Worm (Caenorhabditis elegans) whole organism, young adult: ENCODE measurements around the gene C02B10.3.
A peak's percentile ranks its signal among the peaks of the same experiment; 100 is the strongest.

ENCODE experiments used
- B0261.1 ChIP-seq: sonication (generic microtip); optimal IDR thresholded peaks from 2 replicates; lab custom pipeline; 2016; ENCODE audit warnings: mild to moderate bottlenecking, missing genetic modification characterization, moderate library complexity, missing compliant biosample characterization
- F10E7.11 ChIP-seq: sonication (generic microtip); optimal IDR thresholded peaks from 2 replicates; lab custom pipeline; 2017; ENCODE audit warnings: mild to moderate bottlenecking, missing genetic modification characterization, moderate library complexity, missing compliant biosample characterization
- F33H1.4 ChIP-seq: fragments of 200-800 bp; sonication (Bioruptor generic); IDR thresholded peaks from 2 replicates; pipeline ENCODE4 v1.3.6; 2022; ENCODE audit warnings: missing genetic modification reagents, missing genetic modification characterization, missing compliant biosample characterization
- F37B4.10 ChIP-seq: fragments of 200-800 bp; sonication (Bioruptor generic); IDR thresholded peaks from 2 replicates; pipeline ENCODE4 v1.3.6; 2022; ENCODE audit warnings: missing genetic modification characterization, missing compliant biosample characterization
- F39B2.1 ChIP-seq: fragments of 200-800 bp; sonication (Bioruptor generic); IDR thresholded peaks from 2 replicates; pipeline ENCODE4 v1.3.6; 2022; ENCODE audit warnings: missing genetic modification reagents, missing genetic modification characterization, missing compliant biosample characterization
- F52B5.7 ChIP-seq: sonication (generic microtip); optimal IDR thresholded peaks from 2 replicates; lab custom pipeline; 2016; ENCODE audit warnings: mild to moderate bottlenecking, missing genetic modification characterization, missing compliant biosample characterization
- F55B11.4 ChIP-seq: sonication (generic microtip); optimal IDR thresholded peaks from 2 replicates; lab custom pipeline; 2016; ENCODE audit warnings: missing compliant biosample characterization, missing genetic modification characterization, borderline replicate concordance; ENCODE audit not compliant: insufficient read depth
- K11D2.4 ChIP-seq: fragments of 200-800 bp; sonication (Bioruptor generic); IDR thresholded peaks from 2 replicates; pipeline ENCODE4 v1.3.6; 2022; ENCODE audit warnings: missing genetic modification reagents, missing genetic modification characterization, missing compliant biosample characterization
- Y53F4B.3 ChIP-seq: fragments of 200-800 bp; sonication (Bioruptor generic); IDR thresholded peaks from 2 replicates; pipeline ENCODE4 v1.3.6; 2022; ENCODE audit warnings: missing genetic modification reagents, missing genetic modification characterization, missing compliant biosample characterization
- Y67H2A.10 ChIP-seq: fragments of 200-800 bp; sonication (Bioruptor generic); conservative IDR thresholded peaks from 2 replicates; pipeline ENCODE4 v1.3.6; 2022; ENCODE audit warnings: missing genetic modification reagents, missing genetic modification characterization, missing compliant biosample characterization
- Y79H2A.3 ChIP-seq: fragments of 200-800 bp; sonication (Bioruptor generic); conservative IDR thresholded peaks from 2 replicates; pipeline ENCODE4 v1.3.6; 2022; ENCODE audit warnings: missing genetic modification reagents, missing genetic modification characterization, missing compliant biosample characterization
- Y95B8A.8 ChIP-seq: fragments of 200-800 bp; sonication (Bioruptor generic); IDR thresholded peaks from 2 replicates; pipeline ENCODE4 v1.3.6; 2022; ENCODE audit warnings: missing genetic modification reagents, missing genetic modification characterization, missing compliant biosample characterization
- akir-1 ChIP-seq: fragments of 200-800 bp; sonication (Bioruptor generic); optimal IDR thresholded peaks from 2 replicates; lab custom pipeline; 2018; ENCODE audit warnings: mild to moderate bottlenecking, missing genetic modification characterization, moderate library complexity, missing compliant biosample characterization
- athp-1 ChIP-seq: sonication (generic microtip); optimal IDR thresholded peaks from 2 replicates; lab custom pipeline; 2017; ENCODE audit warnings: mild to moderate bottlenecking, missing genetic modification characterization, missing compliant biosample characterization
- bed-1 ChIP-seq: fragments of 200-800 bp; sonication (Bioruptor generic); IDR thresholded peaks from 2 replicates; pipeline ENCODE4 v1.3.6; 2022; ENCODE audit warnings: missing genetic modification reagents, missing genetic modification characterization, missing compliant biosample characterization
- bed-2 ChIP-seq: fragments of 200-800 bp; sonication (Bioruptor generic); IDR thresholded peaks from 2 replicates; pipeline ENCODE4 v1.3.6; 2022; ENCODE audit warnings: missing genetic modification reagents, missing genetic modification characterization, missing compliant biosample characterization
- ccch-3 ChIP-seq: fragments of 200-800 bp; sonication (Bioruptor generic); optimal IDR thresholded peaks from 2 replicates; lab custom pipeline; 2018; ENCODE audit warnings: mild to moderate bottlenecking, missing genetic modification characterization, missing compliant biosample characterization
- cebp-1 ChIP-seq, 2 experiments: fragments of 200-800 bp in 1 of 2; sonication (Bioruptor generic) in 1 of 2; sonication (generic microtip) in 1 of 2; IDR thresholded peaks in 1 of 2; optimal IDR thresholded peaks in 1 of 2; 2 replicates each; pipeline versions ENCODE4 v1.3.6 to Lab custom; 2017 to 2022; ENCODE audit warnings: missing compliant biosample characterization in 2 of 2, missing genetic modification characterization in 2 of 2, mild to moderate bottlenecking in 1 of 2, missing genetic modification reagents in 1 of 2, moderate library complexity in 1 of 2
- ceh-100 ChIP-seq: fragments of 200-800 bp; sonication (Bioruptor generic); IDR thresholded peaks from 2 replicates; pipeline ENCODE4 v1.3.6; 2022; ENCODE audit warnings: missing genetic modification reagents, missing genetic modification characterization, missing compliant biosample characterization
- ceh-40 ChIP-seq: fragments of 200-800 bp; sonication (Bioruptor generic); IDR thresholded peaks from 2 replicates; pipeline ENCODE4 v1.3.6; 2022; ENCODE audit warnings: missing genetic modification characterization, missing compliant biosample characterization
- ceh-79 ChIP-seq: sonication (generic microtip); optimal IDR thresholded peaks from 2 replicates; lab custom pipeline; 2017; ENCODE audit warnings: mild to moderate bottlenecking, missing genetic modification characterization, missing compliant biosample characterization
- ceh-91 ChIP-seq: fragments of 200-800 bp; sonication (Bioruptor generic); IDR thresholded peaks from 2 replicates; pipeline ENCODE4 v1.3.6; 2022; ENCODE audit warnings: missing genetic modification reagents, missing genetic modification characterization, missing compliant biosample characterization
- chd-7 ChIP-seq: sonication (generic microtip); optimal IDR thresholded peaks from 2 replicates; lab custom pipeline; 2016; ENCODE audit warnings: mild to moderate bottlenecking, missing genetic modification characterization, moderate library complexity, missing compliant biosample characterization
- dpl-1 ChIP-seq: fragments of 150-350 bp; optimal IDR thresholded peaks from 2 replicates; lab custom pipeline; 2014; ENCODE audit warnings: missing biosample characterization, missing genetic modification reagents, missing genetic modification characterization
- egrh-3 ChIP-seq: fragments of 200-800 bp; sonication (Bioruptor generic); IDR thresholded peaks from 2 replicates; pipeline ENCODE4 v1.3.6; 2022; ENCODE audit warnings: missing genetic modification reagents, missing genetic modification characterization, missing compliant biosample characterization
- ekl-4 ChIP-seq: fragments of 200-800 bp; sonication (Bioruptor generic); IDR thresholded peaks from 2 replicates; pipeline ENCODE4 v1.3.6; 2022; ENCODE audit warnings: missing genetic modification reagents, missing genetic modification characterization, missing compliant biosample characterization
- fkh-3 ChIP-seq: sonication (generic microtip); optimal IDR thresholded peaks from 2 replicates; lab custom pipeline; 2016; ENCODE audit warnings: mild to moderate bottlenecking, missing genetic modification characterization, missing compliant biosample characterization
- him-1 ChIP-seq: sonication (generic microtip); optimal IDR thresholded peaks from 2 replicates; lab custom pipeline; 2016; ENCODE audit warnings: missing genotype, missing genetic modification reagents, missing genetic modification characterization, missing compliant biosample characterization
- hmg-20 ChIP-seq: fragments of 200-800 bp; sonication (Bioruptor generic); IDR thresholded peaks from 2 replicates; pipeline ENCODE4 v1.3.6; 2022; ENCODE audit warnings: missing genetic modification reagents, missing genetic modification characterization, missing compliant biosample characterization
- hrde-1 ChIP-seq: sonication (generic microtip); optimal IDR thresholded peaks from 2 replicates; lab custom pipeline; 2016; ENCODE audit warnings: missing genetic modification characterization, mild to moderate bottlenecking, missing compliant biosample characterization, moderate library complexity, missing genotype, missing genetic modification reagents, borderline replicate concordance
- lag-1 ChIP-seq: fragments of 200-800 bp; sonication (Bioruptor generic); IDR thresholded peaks from 2 replicates; pipeline ENCODE4 v1.3.6; 2022; ENCODE audit warnings: missing genetic modification reagents, missing genetic modification characterization, missing compliant biosample characterization
- lin-54 ChIP-seq: fragments of 200-800 bp; sonication (Bioruptor generic); optimal IDR thresholded peaks from 2 replicates; lab custom pipeline; 2018; ENCODE audit warnings: mild to moderate bottlenecking, missing genetic modification characterization, missing compliant biosample characterization
- lsy-27 ChIP-seq: sonication (generic microtip); optimal IDR thresholded peaks from 2 replicates; lab custom pipeline; 2017; ENCODE audit warnings: missing genetic modification characterization, mild to moderate bottlenecking, missing compliant biosample characterization, antibody characterized with exemption, missing genotype, borderline replicate concordance; ENCODE audit not compliant: insufficient read depth
- madf-3 ChIP-seq: fragments of 200-800 bp; sonication (Bioruptor generic); IDR thresholded peaks from 2 replicates; pipeline ENCODE4 v1.3.6; 2022; ENCODE audit warnings: missing genetic modification reagents, missing genetic modification characterization, missing compliant biosample characterization
- mxl-1 ChIP-seq: sonication (generic microtip); optimal IDR thresholded peaks from 2 replicates; lab custom pipeline; 2016; ENCODE audit warnings: missing genetic modification characterization, missing compliant biosample characterization
- nhr-179 ChIP-seq: sonication (generic microtip); optimal IDR thresholded peaks from 2 replicates; lab custom pipeline; 2016; ENCODE audit warnings: mild to moderate bottlenecking, missing genetic modification characterization, missing compliant biosample characterization
- rcor-1 ChIP-seq: fragments of 200-800 bp; sonication (Bioruptor generic); IDR thresholded peaks from 2 replicates; pipeline ENCODE4 v1.3.6; 2022; ENCODE audit warnings: missing genetic modification reagents, missing genetic modification characterization, missing compliant biosample characterization
- repo-1 ChIP-seq: sonication (generic microtip); optimal IDR thresholded peaks from 2 replicates; lab custom pipeline; 2017; ENCODE audit warnings: mild to moderate bottlenecking, missing genetic modification characterization, missing compliant biosample characterization
- snpc-1.3 ChIP-seq: sonication (generic microtip); optimal IDR thresholded peaks from 2 replicates; lab custom pipeline; 2017; ENCODE audit warnings: missing genetic modification characterization, mild to moderate bottlenecking, missing compliant biosample characterization, antibody characterized with exemption, moderate library complexity, missing genotype, missing genetic modification reagents; ENCODE audit not compliant: insufficient read depth
- tbp1 ChIP-seq: fragments of 200-800 bp; sonication (Bioruptor generic); optimal IDR thresholded peaks from 2 replicates; lab custom pipeline; 2018; ENCODE audit warnings: mild to moderate bottlenecking, missing genetic modification characterization, missing compliant biosample characterization
- tbx-9 ChIP-seq: sonication (generic microtip); optimal IDR thresholded peaks from 2 replicates; lab custom pipeline; 2016; ENCODE audit warnings: borderline replicate concordance, missing genetic modification characterization, inconsistent platforms, missing compliant biosample characterization
- unc-130 ChIP-seq: sonication (generic microtip); optimal IDR thresholded peaks from 2 replicates; lab custom pipeline; 2016; ENCODE audit warnings: missing genetic modification reagents, missing genetic modification characterization, missing compliant biosample characterization
- unc-62 ChIP-seq: fragments of 150-350 bp; optimal IDR thresholded peaks from 2 replicates; lab custom pipeline; 2014; ENCODE audit warnings: missing biosample characterization, missing genetic modification reagents, missing genetic modification characterization
- zfh-2 ChIP-seq: fragments of 200-800 bp; sonication (Bioruptor generic); conservative IDR thresholded peaks from 2 replicates; pipeline ENCODE4 v1.3.6; 2022; ENCODE audit warnings: missing genetic modification reagents, missing genetic modification characterization, missing compliant biosample characterization
- zim-3 ChIP-seq: sonication (generic microtip); optimal IDR thresholded peaks from 2 replicates; lab custom pipeline; 2017; ENCODE audit warnings: mild to moderate bottlenecking, missing genetic modification characterization, moderate library complexity, missing compliant biosample characterization
- ztf-18 ChIP-seq: sonication (generic microtip); optimal IDR thresholded peaks from 2 replicates; lab custom pipeline; 2016; ENCODE audit warnings: missing genotype, mild to moderate bottlenecking, missing genetic modification characterization, missing compliant biosample characterization
- ztf-26 ChIP-seq: sonication (generic microtip); optimal IDR thresholded peaks from 2 replicates; lab custom pipeline; 2017; ENCODE audit warnings: missing genetic modification characterization, missing compliant biosample characterization

C02B10.3 gene

DNA sequence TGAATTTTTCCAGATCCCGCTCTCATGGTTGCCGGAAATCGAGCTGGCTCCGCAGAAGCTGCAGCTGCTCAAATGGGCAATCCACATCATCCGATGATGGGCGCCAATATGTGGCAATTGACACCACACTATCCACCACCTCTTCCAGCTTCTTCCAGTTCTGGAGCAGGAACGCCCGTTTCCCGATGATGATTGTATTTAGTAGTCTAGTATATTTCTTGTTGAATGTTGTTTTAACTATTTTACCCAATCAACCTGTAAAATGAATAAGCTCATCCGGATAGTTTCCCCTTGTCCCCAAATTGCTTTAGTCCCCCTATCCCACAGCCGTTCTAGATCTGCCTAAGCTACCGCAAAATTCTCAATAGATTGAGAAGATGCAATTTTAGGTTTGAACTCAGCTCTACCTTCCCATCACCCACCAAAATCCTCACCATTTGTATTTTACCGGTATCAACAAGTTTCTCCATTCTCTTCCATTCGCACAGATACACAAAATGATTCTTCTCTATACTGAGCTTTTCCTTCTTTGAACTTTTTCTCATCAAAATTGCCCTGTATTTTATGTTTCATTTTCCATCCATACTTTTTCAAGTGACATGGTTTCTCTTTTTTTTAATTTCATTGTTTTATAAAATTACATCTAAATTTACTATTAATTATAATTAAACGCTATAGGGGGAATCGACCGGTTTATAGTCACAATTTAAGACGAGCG lies 16.7 kb downstream of the C02B10.3 start (continued):
- TF ChIP-seq unc-62 (GFP tag; lab: Kevin White, UChicago) (no peak), F37B4.10 (no peak), bed-2 (GFP tag; lab: Robert Waterston, UW) (no peak), lag-1 (GFP tag; lab: Robert Waterston, UW) (no peak), snpc-1.3 (tag; lab: Kevin White, UChicago) (no peak), zim-3 (tag; lab: Kevin White, UChicago) (no peak), egrh-3 (GFP tag; lab: Robert Waterston, UW) (no peak), lsy-27 (tag; lab: Kevin White, UChicago) (no peak), fkh-3 (tag; lab: Kevin White, UChicago) (no peak), ceh-79 (tag; lab: Kevin White, UChicago) (no peak), Y79H2A.3 (GFP tag; lab: Robert Waterston, UW) (no peak), K11D2.4 (no peak), nhr-179 (tag; lab: Kevin White, UChicago) (no peak), zfh-2 (no peak), him-1 (tag; lab: Kevin White, UChicago) (no peak), athp-1 (no peak), tbx-9 (tag; lab: Kevin White, UChicago) (no peak), hrde-1 (peak; percentile 33), F33H1.4 (GFP tag; lab: Robert Waterston, UW) (no peak), tbp1 (GFP tag; lab: Kevin White, UChicago) (no peak), ekl-4 (GFP tag; lab: Robert Waterston, UW) (peak; percentile 34; the same call in 1 of the 2 replicates), ceh-40 (0 out of 2 replicates have a peak, but pooled peaks have one; percentile 19), mxl-1 (tag; lab: Kevin White, UChicago) (no peak), F55B11.4 (no peak), hmg-20 (no peak), F39B2.1 (GFP tag; lab: Robert Waterston, UW) (no peak), rcor-1 (GFP tag; lab: Robert Waterston, UW) (no peak), cebp-1 (GFP tag; IDR thresholded peaks at IDR 0.05; lab: Robert Waterston, UW) (no peak), cebp-1 (tag; optimal IDR thresholded peaks at IDR 0.05; lab: Kevin White, UChicago) (peak; percentile 3), ceh-100 (no peak), bed-1 (GFP tag; lab: Robert Waterston, UW) (no peak), akir-1 (GFP tag; lab: Kevin White, UChicago) (no peak), lin-54 (GFP tag; lab: Kevin White, UChicago) (no peak), ztf-26 (tag; lab: Kevin White, UChicago) (no peak), repo-1 (tag; lab: Kevin White, UChicago) (peak; percentile 74), B0261.1 (no peak), chd-7 (tag; lab: Kevin White, UChicago) (no peak), ceh-91 (no peak), F52B5.7 (tag; lab: Kevin White, UChicago) (peak; percentile 3), unc-130 (GFP tag; lab: Kevin White, UChicago) (no peak), ztf-18 (tag; lab: Kevin White, UChicago) (no peak), Y95B8A.8 (GFP tag; lab: Robert Waterston, UW) (no peak), dpl-1 (GFP tag; lab: Kevin White, UChicago) (no peak), Y67H2A.10 (no peak), Y53F4B.3 (no peak), madf-3 (GFP tag; lab: Robert Waterston, UW) (peak; percentile 51; the same call in 1 of the 2 replicates), ccch-3 (no peak), F10E7.11 (tag; lab: Kevin White, UChicago) (no peak)
